Worm (Caenorhabditis elegans) whole organism, L4/young adult: ENCODE measurements around the gene agxt-1.

Experiments
- W03F9.2 ChIP-seq: fragments of 150-350 bp; optimal IDR thresholded peaks from 2 replicates; lab custom pipeline; 2014; ENCODE audit warnings: missing biosample characterization, missing genetic modification characterization
- him-1 ChIP-seq: sonication (generic microtip); optimal IDR thresholded peaks from 2 replicates; lab custom pipeline; 2016; ENCODE audit warnings: missing genotype, missing genetic modification reagents, missing genetic modification characterization, missing compliant biosample characterization

DNA sequence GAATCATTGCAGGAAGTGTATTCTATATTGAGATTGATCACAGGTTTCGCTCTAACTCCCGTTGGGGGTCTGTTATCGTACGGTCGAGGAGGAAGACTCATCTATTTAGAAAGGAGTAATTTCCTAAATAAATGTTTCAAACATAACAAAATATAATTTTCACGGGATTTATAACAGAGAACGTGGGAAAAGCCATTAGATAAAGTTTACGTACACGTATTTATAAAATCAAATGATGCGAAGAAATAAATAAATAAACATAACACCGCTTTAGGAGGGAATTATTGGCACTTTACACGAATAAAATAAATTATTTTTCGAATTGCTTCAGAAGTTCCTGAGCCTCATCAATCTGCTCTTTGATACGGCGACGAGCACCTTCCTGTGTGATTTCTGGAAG lies 36.9 kb upstream of the agxt-1 start, which contains the start of gene F07H5.10:
- TF ChIP-seq him-1 (tag; lab: Kevin White, UChicago) (no peak), W03F9.2 (tag; lab: Kevin White, UChicago) (no peak)
